Worm (Caenorhabditis elegans) whole organism, L1 larva: ENCODE results near the gene T19D12.4.

Source experiments
- C04F5.9 ChIP-seq: sonication (generic microtip); optimal IDR thresholded peaks from 2 replicates; lab custom pipeline; 2016; ENCODE audit warnings: missing genetic modification characterization, missing compliant biosample characterization
- C16A3.4 ChIP-seq: fragments of 150-350 bp; optimal IDR thresholded peaks from 2 replicates; lab custom pipeline; 2014; ENCODE audit warnings: missing biosample characterization, missing genetic modification characterization
- C34B4.2 ChIP-seq: sonication (generic microtip); optimal IDR thresholded peaks from 2 replicates; lab custom pipeline; 2017; ENCODE audit warnings: mild to moderate bottlenecking, missing genetic modification characterization, missing compliant biosample characterization
- F16B12.6 ChIP-seq: fragments of 150-350 bp; optimal IDR thresholded peaks from 2 replicates; lab custom pipeline; 2014; ENCODE audit warnings: missing biosample characterization, missing genetic modification characterization
- alr-1 ChIP-seq: fragments of 200-800 bp; sonication (Bioruptor generic); optimal IDR thresholded peaks from 2 replicates; lab custom pipeline; 2018; ENCODE audit warnings: borderline replicate concordance, mild to moderate bottlenecking, missing genetic modification characterization, missing compliant biosample characterization
- aly-2 ChIP-seq: fragments of 150-350 bp; optimal IDR thresholded peaks from 2 replicates; lab custom pipeline; 2014; ENCODE audit warnings: missing biosample characterization, missing genetic modification characterization
- blmp-1 ChIP-seq: fragments of 150-350 bp; optimal IDR thresholded peaks from 2 replicates; lab custom pipeline; 2014; ENCODE audit warnings: missing biosample characterization, missing genetic modification characterization
- ceh-63 ChIP-seq: fragments of 200-800 bp; sonication (Bioruptor generic); optimal IDR thresholded peaks from 2 replicates; lab custom pipeline; 2018; ENCODE audit warnings: mild to moderate bottlenecking, missing genetic modification characterization, missing compliant biosample characterization
- ceh-82 ChIP-seq, 3 experiments: fragments of 150-350 bp in 1 of 3; sonication (generic microtip) in 2 of 3; optimal IDR thresholded peaks; 2 replicates each; lab custom pipeline; 2014 to 2017; ENCODE audit warnings: missing biosample characterization in 3 of 3, missing genetic modification characterization in 3 of 3
- ceh-88 ChIP-seq: fragments of 200-800 bp; sonication (Bioruptor generic); IDR thresholded peaks from 2 replicates; pipeline ENCODE4 v1.3.6; 2022; ENCODE audit warnings: missing genetic modification characterization, missing compliant biosample characterization
- ces-1 ChIP-seq: fragments of 150-350 bp; optimal IDR thresholded peaks from 2 replicates; lab custom pipeline; 2014; ENCODE audit warnings: missing biosample characterization, missing genetic modification reagents, missing genetic modification characterization
- dsc-1 ChIP-seq: sonication (generic microtip); optimal IDR thresholded peaks from 2 replicates; lab custom pipeline; 2016; ENCODE audit warnings: mild to moderate bottlenecking, missing genetic modification characterization, missing compliant biosample characterization
- efl-1 ChIP-seq, 4 experiments: fragments of 150-350 bp; optimal IDR thresholded peaks in 3 of 4; peaks in 1 of 4; 1 replicate in 1 of 4; 2 replicates in 3 of 4; lab custom pipeline; 2014; ENCODE audit warnings: missing biosample characterization in 2 of 4, missing genetic modification characterization in 2 of 4, missing genetic modification reagents in 2 of 4
- efl-3 ChIP-seq: fragments of 200-800 bp; sonication (Bioruptor generic); optimal IDR thresholded peaks from 2 replicates; lab custom pipeline; 2018; ENCODE audit warnings: mild to moderate bottlenecking, missing genetic modification characterization, missing compliant biosample characterization
- egl-27 ChIP-seq, 2 experiments: fragments of 150-350 bp in 1 of 2; sonication (generic microtip); optimal IDR thresholded peaks; 3 replicates each; lab custom pipeline; 2017 to 2018; ENCODE audit warnings: missing biosample characterization in 2 of 2, missing genetic modification characterization in 2 of 2, missing genetic modification reagents in 2 of 2
- elt-2 ChIP-seq: sonication (generic microtip); optimal IDR thresholded peaks from 2 replicates; lab custom pipeline; 2016; ENCODE audit warnings: missing genetic modification characterization, mild to moderate bottlenecking, inconsistent platforms, missing compliant biosample characterization, missing genetic modification reagents
- fkh-10 ChIP-seq: sonication (generic microtip); optimal IDR thresholded peaks from 2 replicates; lab custom pipeline; 2017; ENCODE audit warnings: missing biosample characterization, missing genetic modification reagents, missing genetic modification characterization
- hlh-17 ChIP-seq: fragments of 200-800 bp; sonication (Bioruptor generic); optimal IDR thresholded peaks from 2 replicates; lab custom pipeline; 2018; ENCODE audit warnings: missing genetic modification characterization, mild to moderate bottlenecking, missing compliant biosample characterization, moderate library complexity, borderline replicate concordance
- hpl-2 ChIP-seq: fragments of 150-350 bp; optimal IDR thresholded peaks from 2 replicates; lab custom pipeline; 2014; ENCODE audit warnings: missing biosample characterization, missing genetic modification reagents, missing genetic modification characterization
- isw-1 ChIP-seq: fragments of 200-800 bp; sonication (Bioruptor generic); IDR thresholded peaks from 2 replicates; pipeline ENCODE4 v1.3.6; 2022; ENCODE audit warnings: missing genetic modification characterization, missing compliant biosample characterization
- jun-1 ChIP-seq: fragments of 150-350 bp; optimal IDR thresholded peaks from 2 replicates; lab custom pipeline; 2014; ENCODE audit warnings: missing biosample characterization, missing genetic modification reagents, missing genetic modification characterization
- lin-13 ChIP-seq: fragments of 150-350 bp; optimal IDR thresholded peaks from 2 replicates; lab custom pipeline; 2014; ENCODE audit warnings: missing biosample characterization, missing genetic modification reagents, missing genetic modification characterization
- lin-15B ChIP-seq: fragments of 150-350 bp; sonication (generic microtip); optimal IDR thresholded peaks from 3 replicates; lab custom pipeline; 2014; ENCODE audit warnings: missing biosample characterization, missing genetic modification characterization
- lin-35 ChIP-seq, 2 experiments: fragments of 150-350 bp; optimal IDR thresholded peaks; 2 replicates each; lab custom pipeline; 2014; ENCODE audit warnings: missing biosample characterization in 2 of 2, missing genetic modification characterization in 2 of 2, missing genetic modification reagents in 2 of 2
- lin-39 ChIP-seq: fragments of 150-350 bp; optimal IDR thresholded peaks from 2 replicates; lab custom pipeline; 2014; ENCODE audit warnings: missing biosample characterization, missing genetic modification reagents, missing genetic modification characterization
- lir-3 ChIP-seq: sonication (generic microtip); optimal IDR thresholded peaks from 2 replicates; lab custom pipeline; 2016; ENCODE audit warnings: mild to moderate bottlenecking, missing genetic modification characterization, moderate library complexity, missing compliant biosample characterization; ENCODE audit not compliant: poor library complexity
- mdl-1 ChIP-seq, 2 experiments: fragments of 150-350 bp; optimal IDR thresholded peaks; 2 replicates each; lab custom pipeline; 2014 to 2017; ENCODE audit warnings: missing biosample characterization in 2 of 2, missing genetic modification characterization in 2 of 2, inconsistent platforms in 1 of 2
- nhr-11 ChIP-seq: fragments of 150-350 bp; optimal IDR thresholded peaks from 2 replicates; lab custom pipeline; 2014; ENCODE audit warnings: missing biosample characterization, missing genetic modification characterization
- nhr-20 ChIP-seq: sonication (generic microtip); optimal IDR thresholded peaks from 2 replicates; lab custom pipeline; 2016; ENCODE audit warnings: mild to moderate bottlenecking, missing genetic modification characterization, missing compliant biosample characterization
- nhr-237 ChIP-seq: fragments of 150-350 bp; optimal IDR thresholded peaks from 2 replicates; lab custom pipeline; 2014; ENCODE audit warnings: missing biosample characterization, missing genetic modification characterization
- nhr-28 ChIP-seq: fragments of 150-350 bp; optimal IDR thresholded peaks from 2 replicates; lab custom pipeline; 2014; ENCODE audit warnings: missing biosample characterization, missing genetic modification characterization
- nhr-47 ChIP-seq: sonication (generic microtip); optimal IDR thresholded peaks from 2 replicates; lab custom pipeline; 2016; ENCODE audit warnings: mild to moderate bottlenecking, missing genetic modification characterization, moderate library complexity, missing compliant biosample characterization
- nhr-71 ChIP-seq: sonication (generic microtip); optimal IDR thresholded peaks from 2 replicates; lab custom pipeline; 2016; ENCODE audit warnings: mild to moderate bottlenecking, missing genetic modification characterization, moderate library complexity, missing compliant biosample characterization
- nhr-76 ChIP-seq: sonication (generic microtip); optimal IDR thresholded peaks from 2 replicates; lab custom pipeline; 2017; ENCODE audit warnings: missing biosample characterization, missing genetic modification characterization
- nhr-90 ChIP-seq: sonication (generic microtip); optimal IDR thresholded peaks from 2 replicates; lab custom pipeline; 2016; ENCODE audit warnings: mild to moderate bottlenecking, missing genetic modification characterization, missing compliant biosample characterization; ENCODE audit not compliant: poor library complexity
- pag-3 ChIP-seq: sonication (generic microtip); optimal IDR thresholded peaks from 2 replicates; lab custom pipeline; 2017; ENCODE audit warnings: missing genetic modification characterization, mild to moderate bottlenecking, missing compliant biosample characterization, antibody characterized with exemption, borderline replicate concordance; ENCODE audit not compliant: insufficient read depth
- pax-3 ChIP-seq: fragments of 200-800 bp; sonication (Bioruptor generic); optimal IDR thresholded peaks from 2 replicates; lab custom pipeline; 2018; ENCODE audit warnings: mild to moderate bottlenecking, missing genetic modification characterization, moderate library complexity, missing compliant biosample characterization
- pqm-1 ChIP-seq: sonication (generic microtip); optimal IDR thresholded peaks from 3 replicates; lab custom pipeline; 2017; ENCODE audit warnings: missing biosample characterization, missing genetic modification characterization
- rnt-1 ChIP-seq: sonication (generic microtip); optimal IDR thresholded peaks from 2 replicates; lab custom pipeline; 2016; ENCODE audit warnings: mild to moderate bottlenecking, missing genetic modification characterization, moderate library complexity, missing compliant biosample characterization
- skn-1 ChIP-seq: fragments of 150-350 bp; optimal IDR thresholded peaks from 2 replicates; lab custom pipeline; 2014; ENCODE audit warnings: missing biosample characterization, missing genetic modification characterization
- snu-23 ChIP-seq: sonication (generic microtip); optimal IDR thresholded peaks from 2 replicates; lab custom pipeline; 2016; ENCODE audit warnings: missing genetic modification characterization, missing compliant biosample characterization
- sox-4 ChIP-seq: sonication (generic microtip); optimal IDR thresholded peaks from 2 replicates; lab custom pipeline; 2016; ENCODE audit warnings: missing genetic modification characterization, missing compliant biosample characterization
- sptf-1 ChIP-seq: fragments of 150-350 bp; optimal IDR thresholded peaks from 2 replicates; lab custom pipeline; 2014; ENCODE audit warnings: missing biosample characterization, missing genetic modification characterization
- sup-37 ChIP-seq: fragments of 200-800 bp; sonication (Bioruptor generic); optimal IDR thresholded peaks from 2 replicates; lab custom pipeline; 2018; ENCODE audit warnings: mild to moderate bottlenecking, missing genetic modification characterization, missing compliant biosample characterization
- tbx-2 ChIP-seq: sonication (generic microtip); optimal IDR thresholded peaks from 2 replicates; lab custom pipeline; 2016; ENCODE audit warnings: missing genetic modification characterization, missing compliant biosample characterization
- unc-130 ChIP-seq: fragments of 150-350 bp; optimal IDR thresholded peaks from 2 replicates; lab custom pipeline; 2017; ENCODE audit warnings: missing biosample characterization, missing genetic modification characterization, inconsistent platforms
- unc-98 ChIP-seq: fragments of 200-800 bp; sonication (Bioruptor generic); IDR thresholded peaks from 2 replicates; pipeline ENCODE4 v1.3.6; 2022; ENCODE audit warnings: missing genetic modification characterization, missing compliant biosample characterization
- xbp-1 ChIP-seq: sonication (generic microtip); optimal IDR thresholded peaks from 2 replicates; lab custom pipeline; 2016; ENCODE audit warnings: missing genetic modification characterization, missing compliant biosample characterization
- zip-4 ChIP-seq: fragments of 200-800 bp; sonication (Bioruptor generic); optimal IDR thresholded peaks from 2 replicates; lab custom pipeline; 2018; ENCODE audit warnings: mild to moderate bottlenecking, missing genetic modification characterization, moderate library complexity, missing compliant biosample characterization
- ztf-11 ChIP-seq, 2 experiments: sonication (generic microtip); optimal IDR thresholded peaks; 2 replicates each; lab custom pipeline; 2016 to 2017; ENCODE audit warnings: missing genetic modification characterization in 2 of 2, missing biosample characterization in 1 of 2, missing compliant biosample characterization in 1 of 2

Gene T19D12.4

ce11 chrII:6600973-6601372 lies 29.9 kb upstream of the T19D12.4 start, which contains the start of gene vps-33.2 (continued):
- TF ChIP-seq xbp-1 (tag; lab: Kevin White, UChicago) (peak; percentile 33), unc-98 (GFP tag; lab: Robert Waterston, UW) (no peak), lin-39 (tag; lab: Kevin White, UChicago) (no peak), hlh-17 (GFP tag; lab: Kevin White, UChicago) (no peak), lin-15B (tag; lab: Kevin White, UChicago) (no peak), isw-1 (GFP tag; lab: Robert Waterston, UW) (no peak), sup-37 (GFP tag; lab: Kevin White, UChicago) (no peak), aly-2 (tag; lab: Kevin White, UChicago) (no peak), elt-2 (tag; lab: Kevin White, UChicago) (no peak), ceh-88 (GFP tag; lab: Robert Waterston, UW) (no peak), alr-1 (tag; lab: Kevin White, UChicago) (no peak), blmp-1 (tag; lab: Kevin White, UChicago) (peak; percentile 4), C34B4.2 (tag; lab: Kevin White, UChicago) (no peak), nhr-11 (tag; lab: Kevin White, UChicago) (no peak), nhr-28 (tag; lab: Kevin White, UChicago) (no peak), egl-27 (tag; optimal IDR thresholded peaks at IDR 0.05; lab: Kevin White, UChicago) (no peak), nhr-20 (tag; lab: Kevin White, UChicago) (peak; percentile 57), hpl-2 (GFP tag; lab: Kevin White, UChicago) (no peak), unc-130 (tag; lab: Kevin White, UChicago) (peak; percentile 27), nhr-47 (peak; percentile 66), efl-3 (no peak), jun-1 (no peak), C16A3.4 (tag; lab: Kevin White, UChicago) (no peak), skn-1 (tag; lab: Kevin White, UChicago) (no peak), dsc-1 (tag; lab: Kevin White, UChicago) (peak; percentile 36), rnt-1 (tag; lab: Kevin White, UChicago) (peak; percentile 68), ztf-11 (tag; optimal IDR thresholded peaks at IDR 0.05; lab: Kevin White, UChicago) (no peak), ces-1 (GFP tag; lab: Kevin White, UChicago) (no peak), ceh-82 (tag; optimal IDR thresholded peaks at IDR 0.05; lab: Kevin White, UChicago) (peak in 2 of 3 experiments; percentile 6 to 32), efl-1 (optimal IDR thresholded peaks at IDR 0.05; lab: Kevin White, UChicago) (peak; percentile 61 to 71), efl-1 (GFP tag; optimal IDR thresholded peaks at IDR 0.05 in 1 of 2; lab: Kevin White, UChicago) (peak; percentile 60 to 95), zip-4 (GFP tag; lab: Kevin White, UChicago) (no peak), C04F5.9 (tag; lab: Kevin White, UChicago) (peak; percentile 13), nhr-237 (no peak), nhr-71 (tag; lab: Kevin White, UChicago) (peak; percentile 68), lir-3 (no peak), lin-13 (GFP tag; lab: Kevin White, UChicago) (no peak), pag-3 (peak; percentile 25), mdl-1 (tag; optimal IDR thresholded peaks at IDR 0.05; lab: Kevin White, UChicago) (peak in 1 of 2 experiments; percentile 58), pqm-1 (tag; lab: Kevin White, UChicago) (no peak), ceh-63 (no peak), fkh-10 (GFP tag; lab: Kevin White, UChicago) (no peak), nhr-90 (tag; lab: Kevin White, UChicago) (peak; percentile 0), sox-4 (no peak), lin-35 (GFP tag; optimal IDR thresholded peaks at IDR 0.05; lab: Kevin White, UChicago) (peak; percentile 42 to 71), sptf-1 (tag; lab: Kevin White, UChicago) (no peak), F16B12.6 (peak; percentile 95), pax-3 (tag; lab: Kevin White, UChicago) (no peak), nhr-76 (tag; lab: Kevin White, UChicago) (no peak), tbx-2 (tag; lab: Kevin White, UChicago) (peak; percentile 63), snu-23 (peak; percentile 60)
